Worm (Caenorhabditis elegans): Measurements from ENCODE around the gene cutl-3.

cutl-3 gene

ce11 chrX:15011526-15012274, 12.7 kb upstream of the cutl-3 start:
- TF ChIP-seq nhr-232 (tag; optimal IDR thresholded peaks at IDR 0.05) = no peak
- TF ChIP-seq ceh-24 (tag; optimal IDR thresholded peaks at IDR 0.05) = no peak
- TF ChIP-seq unc-3 (GFP tag; conservative IDR thresholded peaks at IDR 0.05) = 0 out of 2 replicates have a peak, but pooled peaks have one; percentile 28
- peak; percentile 82 for TF ChIP-seq unc-3 (tag; optimal IDR thresholded peaks at IDR 0.05)
- peak; percentile 56 for TF ChIP-seq unc-42 (tag; optimal IDR thresholded peaks at IDR 0.05)

ce11 chrX:15010941-15011340, 11.9 kb upstream of the cutl-3 start:
- TF ChIP-seq ceh-19 (GFP tag; optimal IDR thresholded peaks at IDR 0.05) (no peak), odd-2 (tag; optimal IDR thresholded peaks at IDR 0.05) (no peak), ets-4 (tag; optimal IDR thresholded peaks at IDR 0.05) (no peak), sdc-2 (tag; optimal IDR thresholded peaks at IDR 0.05) (no peak), ceh-22 (tag; optimal IDR thresholded peaks at IDR 0.05) (no peak), pha-2 (tag; optimal IDR thresholded peaks at IDR 0.05) (no peak), elt-2 (tag; optimal IDR thresholded peaks at IDR 0.05) (no peak), ama-1 (optimal IDR thresholded peaks at IDR 0.05) (no peak)

- no peak for TF ChIP-seq hlh-30 (tag; optimal IDR thresholded peaks at IDR 0.05; ENCODE audit: insufficient read depth)
- no peak for TF ChIP-seq ets-4 (tag; optimal IDR thresholded peaks at IDR 0.05)
- no peak for TF ChIP-seq ztf-16 (tag; optimal IDR thresholded peaks at IDR 0.05)
- no peak for TF ChIP-seq che-1 (tag; optimal IDR thresholded peaks at IDR 0.05)
- no peak for TF ChIP-seq unc-55 (GFP tag; optimal IDR thresholded peaks at IDR 0.05)
- no peak for TF ChIP-seq elt-2 (tag; optimal IDR thresholded peaks at IDR 0.05)
- no peak for TF ChIP-seq dmd-4 (tag; optimal IDR thresholded peaks at IDR 0.05; ENCODE audit: borderline replicate concordance)
- no peak for TF ChIP-seq hlh-8 (tag; optimal IDR thresholded peaks at IDR 0.05)
- no peak for TF ChIP-seq ahr-1 (tag; optimal IDR thresholded peaks at IDR 0.05)
- TF ChIP-seq ref-2 (tag; optimal IDR thresholded peaks at IDR 0.05) = no peak
Measured at ce11 chrX:15008697-15009096, 9.7 kb upstream of the cutl-3 start.

- TF ChIP-seq npax-4 (tag; optimal IDR thresholded peaks at IDR 0.05) (no peak), pha-2 (tag; optimal IDR thresholded peaks at IDR 0.05) (no peak), sdc-2 (tag; optimal IDR thresholded peaks at IDR 0.05) (no peak), ceh-9 (tag; optimal IDR thresholded peaks at IDR 0.05) (no peak), rnt-1 (tag; optimal IDR thresholded peaks at IDR 0.05) (no peak), unc-42 (tag; optimal IDR thresholded peaks at IDR 0.05) (no peak), sox-2 (GFP tag; IDR thresholded peaks at IDR 0.05) (no peak), ceh-34 (tag; optimal IDR thresholded peaks at IDR 0.05) (no peak), pax-1 (tag; optimal IDR thresholded peaks at IDR 0.05) (no peak), ceh-24 (tag; optimal IDR thresholded peaks at IDR 0.05) (no peak), elt-2 (tag; optimal IDR thresholded peaks at IDR 0.05) (no peak)
Measured at ce11 chrX:15006847-15007358, 7.9 kb upstream of the cutl-3 start, which contains the start of gene ergi-2. Gene ergi-2 (minus strand): TSS chrX:15007308.

- no peak for TF ChIP-seq mec-3 (tag; optimal IDR thresholded peaks at IDR 0.05; ENCODE audit: borderline replicate concordance)
- peak; percentile 72 for TF ChIP-seq elt-2 (tag; optimal IDR thresholded peaks at IDR 0.05)
Measured at ce11 chrX:15003891-15004550, 5.0 kb upstream of the cutl-3 start, which contains the start of gene slc-25A18.1. Gene slc-25A18.1 (minus strand): TSS chrX:15003941.

ce11 chrX:14993744-14994143, 5.3 kb downstream of the cutl-3 start:
- TF ChIP-seq unc-42 (tag; optimal IDR thresholded peaks at IDR 0.05) (peak; percentile 71), gmeb-2 (tag; optimal IDR thresholded peaks at IDR 0.05) (no peak)
